Fruit fly (Drosophila melanogaster) whole organism, prepupa: ENCODE data around the gene CG10588.

Experiments used
- CG10631 ChIP-seq: fragments of 200-800 bp; sonication (Bioruptor generic); optimal IDR thresholded peaks from 2 replicates; lab custom pipeline; 2016; ENCODE audit warnings: missing biosample characterization, missing genetic modification characterization
- CG10669 ChIP-seq: fragments of 200-800 bp; sonication (Bioruptor generic); optimal IDR thresholded peaks from 3 replicates; lab custom pipeline; 2018; ENCODE audit warnings: missing biosample characterization, mild to moderate bottlenecking, missing genetic modification characterization, moderate library complexity
- CG11294 ChIP-seq: fragments of 200-800 bp; sonication (Bioruptor generic); IDR thresholded peaks from 2 replicates; pipeline ENCODE4 v1.3.6; 2022; ENCODE audit warnings: missing biosample characterization, missing genetic modification characterization
- CG11762 ChIP-seq: fragments of 200-800 bp; sonication (Bioruptor generic); optimal IDR thresholded peaks from 3 replicates; lab custom pipeline; 2016; ENCODE audit warnings: missing biosample characterization, missing genetic modification characterization; ENCODE audit not compliant: insufficient read depth
- CG11902 ChIP-seq: fragments of 200-800 bp; sonication (Bioruptor generic); optimal IDR thresholded peaks from 3 replicates; lab custom pipeline; 2016; ENCODE audit warnings: missing biosample characterization, missing genetic modification characterization
- CG15336 ChIP-seq: fragments of 200-800 bp; sonication (Bioruptor generic); IDR thresholded peaks from 2 replicates; pipeline ENCODE4 v1.3.6; 2022; ENCODE audit warnings: missing biosample characterization, missing genetic modification characterization
- CG1621 ChIP-seq: fragments of 200-800 bp; sonication (Bioruptor generic); optimal IDR thresholded peaks from 3 replicates; lab custom pipeline; 2018; ENCODE audit warnings: missing biosample characterization, mild to moderate bottlenecking, missing genetic modification characterization
- CG16779 ChIP-seq: fragments of 200-800 bp; sonication (Bioruptor generic); optimal IDR thresholded peaks from 3 replicates; lab custom pipeline; 2017; ENCODE audit warnings: missing biosample characterization, mild to moderate bottlenecking, missing genetic modification characterization
- CG31627 ChIP-seq: fragments of 200-800 bp; sonication (Bioruptor generic); optimal IDR thresholded peaks from 3 replicates; lab custom pipeline; 2016; ENCODE audit warnings: missing biosample characterization, missing genetic modification characterization
- CG32006 ChIP-seq: fragments of 200-800 bp; sonication (Bioruptor generic); optimal IDR thresholded peaks from 3 replicates; lab custom pipeline; 2017; ENCODE audit warnings: missing biosample characterization, mild to moderate bottlenecking, missing genetic modification characterization
- CG34406 ChIP-seq: fragments of 200-800 bp; sonication (Bioruptor generic); optimal IDR thresholded peaks from 3 replicates; lab custom pipeline; 2016; ENCODE audit warnings: missing biosample characterization, missing genetic modification characterization
- CG6276 ChIP-seq: fragments of 200-800 bp; sonication (Bioruptor generic); optimal IDR thresholded peaks from 2 replicates; lab custom pipeline; 2017; ENCODE audit warnings: missing biosample characterization, mild to moderate bottlenecking, missing genetic modification characterization
- CG6792 ChIP-seq: fragments of 200-800 bp; sonication (Bioruptor generic); optimal IDR thresholded peaks from 3 replicates; lab custom pipeline; 2016; ENCODE audit warnings: missing biosample characterization, missing genetic modification characterization
- CG6808 ChIP-seq: fragments of 200-800 bp; sonication (Bioruptor generic); optimal IDR thresholded peaks from 3 replicates; lab custom pipeline; 2017; ENCODE audit warnings: missing biosample characterization, missing genetic modification characterization, mild to moderate bottlenecking, moderate library complexity, missing genetic modification reagents
- CG6854 ChIP-seq: fragments of 200-800 bp; sonication (Bioruptor generic); optimal IDR thresholded peaks from 2 replicates; lab custom pipeline; 2017; ENCODE audit warnings: missing biosample characterization, mild to moderate bottlenecking, missing genetic modification characterization
- CG7368 ChIP-seq: fragments of 200-800 bp; sonication (Bioruptor generic); optimal IDR thresholded peaks from 3 replicates; lab custom pipeline; 2016; ENCODE audit warnings: missing biosample characterization, missing genetic modification characterization
- CG8119 ChIP-seq: fragments of 200-800 bp; sonication (Bioruptor generic); IDR thresholded peaks from 3 replicates; pipeline ENCODE4 v1.3.6; 2022; ENCODE audit warnings: missing biosample characterization, missing genetic modification characterization
- CG8319 ChIP-seq: fragments of 200-800 bp; sonication (Bioruptor generic); optimal IDR thresholded peaks from 3 replicates; lab custom pipeline; 2016; ENCODE audit warnings: missing biosample characterization, missing genetic modification characterization
- Eip75B ChIP-seq: fragments of 200-800 bp; sonication (Bioruptor generic); optimal IDR thresholded peaks from 3 replicates; lab custom pipeline; 2016; ENCODE audit warnings: missing biosample characterization, missing genetic modification characterization
- Eip78C ChIP-seq: fragments of 200-800 bp; sonication (Bioruptor generic); peaks from one replicate; lab custom pipeline; 2016; ENCODE audit warnings: missing biosample characterization, missing genetic modification characterization
- Ets21C ChIP-seq: fragments of 200-800 bp; sonication (Bioruptor generic); optimal IDR thresholded peaks from 3 replicates; lab custom pipeline; 2016; ENCODE audit warnings: missing biosample characterization, missing genetic modification characterization
- Hr39 ChIP-seq: fragments of 200-800 bp; sonication (Bioruptor generic); optimal IDR thresholded peaks from 2 replicates; lab custom pipeline; 2016; ENCODE audit warnings: missing biosample characterization, missing genetic modification characterization
- Lpt ChIP-seq: fragments of 200-800 bp; sonication (Bioruptor generic); optimal IDR thresholded peaks from 3 replicates; lab custom pipeline; 2016; ENCODE audit warnings: missing biosample characterization, missing genetic modification characterization
- Met ChIP-seq: fragments of 200-800 bp; sonication (Bioruptor generic); optimal IDR thresholded peaks from 3 replicates; lab custom pipeline; 2016; ENCODE audit warnings: missing biosample characterization, missing genetic modification characterization
- OdsH ChIP-seq: fragments of 200-800 bp; sonication (Bioruptor generic); optimal IDR thresholded peaks from 3 replicates; lab custom pipeline; 2016; ENCODE audit warnings: missing biosample characterization, missing genetic modification characterization
- Sox14 ChIP-seq: fragments of 200-800 bp; sonication (Bioruptor generic); optimal IDR thresholded peaks from 3 replicates; lab custom pipeline; 2016; ENCODE audit warnings: missing biosample characterization, missing genetic modification characterization
- acj6 ChIP-seq: fragments of 200-800 bp; sonication (Bioruptor generic); optimal IDR thresholded peaks from 3 replicates; lab custom pipeline; 2016; ENCODE audit warnings: missing biosample characterization, missing genetic modification characterization
- cyc ChIP-seq: fragments of 200-800 bp; sonication (Bioruptor generic); optimal IDR thresholded peaks from 3 replicates; lab custom pipeline; 2016; ENCODE audit warnings: missing biosample characterization, missing genetic modification characterization
- dsx ChIP-seq: fragments of 200-800 bp; optimal IDR thresholded peaks from 3 replicates; lab custom pipeline; 2019; ENCODE audit warnings: missing biosample characterization, mild to moderate bottlenecking, missing genetic modification characterization, moderate library complexity; ENCODE audit not compliant: poor library complexity, severe bottlenecking
- eg ChIP-seq: fragments of 200-800 bp; sonication (Bioruptor generic); IDR thresholded peaks from 3 replicates; pipeline ENCODE4 v1.3.6; 2022; ENCODE audit warnings: missing biosample characterization, missing genetic modification characterization
- esn ChIP-seq: fragments of 200-800 bp; sonication (Bioruptor generic); optimal IDR thresholded peaks from 2 replicates; lab custom pipeline; 2016; ENCODE audit warnings: missing biosample characterization, mild to moderate bottlenecking, missing genetic modification characterization, moderate library complexity
- fd85E ChIP-seq: fragments of 200-800 bp; sonication (Bioruptor generic); optimal IDR thresholded peaks from 3 replicates; lab custom pipeline; 2016; ENCODE audit warnings: missing biosample characterization, missing genetic modification characterization
- salr ChIP-seq, 2 experiments: fragments of 200-800 bp; sonication (Bioruptor generic); optimal IDR thresholded peaks; 3 replicates each; lab custom pipeline; 2016 to 2018; ENCODE audit warnings: missing biosample characterization in 2 of 2, missing genetic modification characterization in 2 of 2, mild to moderate bottlenecking in 1 of 2
- spab ChIP-seq: fragments of 200-800 bp; sonication (Bioruptor generic); optimal IDR thresholded peaks from 2 replicates; lab custom pipeline; 2017; ENCODE audit warnings: missing biosample characterization, mild to moderate bottlenecking, missing genetic modification characterization, missing genetic modification reagents
- ss ChIP-seq, 2 experiments: fragments of 200-800 bp; sonication (Bioruptor generic); optimal IDR thresholded peaks; 2 replicates in 1 of 2; 3 replicates in 1 of 2; lab custom pipeline; 2017 to 2018; ENCODE audit warnings: mild to moderate bottlenecking in 2 of 2, missing biosample characterization in 2 of 2, missing genetic modification characterization in 2 of 2, moderate library complexity in 1 of 2
- svp ChIP-seq: fragments of 200-800 bp; sonication (Bioruptor generic); peaks from one replicate; lab custom pipeline; 2016; ENCODE audit warnings: missing biosample characterization, missing genetic modification characterization

Gene CG10588

DNA sequence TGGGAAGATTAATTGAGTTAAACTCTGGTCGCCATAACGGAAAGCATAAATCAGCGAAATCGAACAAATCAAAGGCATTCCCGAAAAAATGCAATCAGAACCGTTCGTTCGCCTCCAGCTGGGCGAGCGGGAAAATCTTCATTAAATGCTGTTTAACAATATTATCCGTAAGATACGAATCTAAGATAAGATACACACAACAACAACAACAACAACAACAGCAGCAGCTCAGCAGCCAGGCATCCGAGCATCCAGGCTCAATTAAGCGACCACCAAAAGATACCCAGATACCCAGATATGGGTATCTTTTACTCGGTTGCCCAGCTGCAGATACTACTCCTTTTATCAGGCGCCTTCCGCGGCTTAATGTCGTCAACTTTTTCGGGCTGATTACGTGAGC is 10.7 kb upstream of the CG10588 start:
- TF ChIP-seq Hr39 (GFP tag; lab: Kevin White, UChicago) = no peak
- TF ChIP-seq CG15336 (GFP tag; lab: Robert Waterston, UW) = no peak
- no peak for TF ChIP-seq CG6854
- TF ChIP-seq CG8119 (GFP tag; lab: Robert Waterston, UW) = no peak
- TF ChIP-seq CG6792 (GFP tag; lab: Kevin White, UChicago) = no peak
- no peak for TF ChIP-seq CG1621 (tag; lab: Kevin White, UChicago)
- no peak for TF ChIP-seq CG11762 (GFP tag; lab: Kevin White, UChicago)
- no peak for TF ChIP-seq CG11294 (GFP tag; lab: Robert Waterston, UW)
- TF ChIP-seq CG11902 (GFP tag; lab: Kevin White, UChicago) = no peak
- TF ChIP-seq salr (GFP tag; optimal IDR thresholded peaks at IDR 0.05; lab: Kevin White, UChicago) = no peak
- TF ChIP-seq spab = no peak
- no peak for TF ChIP-seq Lpt (GFP tag; lab: Kevin White, UChicago)
- TF ChIP-seq acj6 = no peak
- no peak for TF ChIP-seq Sox14
- no peak for TF ChIP-seq CG6808 (GFP tag; lab: Kevin White, UChicago)
- no peak for TF ChIP-seq CG6276 (GFP tag; lab: Kevin White, UChicago)

DNA sequence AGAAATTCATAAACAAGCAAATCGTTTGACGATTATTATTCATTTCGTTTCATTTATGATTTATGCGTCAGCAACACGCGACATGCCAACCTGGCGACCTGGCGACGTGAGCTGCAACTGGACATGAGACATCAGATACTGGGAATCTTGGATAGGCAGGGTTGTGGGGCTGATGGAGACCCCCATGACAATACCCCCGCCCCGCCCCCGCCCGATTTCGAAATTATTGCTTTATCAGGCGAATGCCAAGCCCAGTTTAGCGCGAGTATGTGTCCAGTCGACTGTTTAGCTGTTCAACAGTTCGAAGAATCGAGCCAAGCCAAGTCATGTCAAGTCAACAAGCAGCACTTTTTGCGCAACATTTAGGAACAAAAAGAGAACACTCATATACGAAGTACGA is 9.8 kb upstream of the CG10588 start:
- TF ChIP-seq CG7368 (GFP tag; lab: Kevin White, UChicago) = no peak
- 0 out of 3 replicates have a peak, but pooled peaks have one; percentile 3 for TF ChIP-seq eg (GFP tag; lab: Robert Waterston, UW)
- peak in 1 of 2 experiments; percentile 35 for TF ChIP-seq ss (GFP tag; optimal IDR thresholded peaks at IDR 0.05; lab: Kevin White, UChicago)
- TF ChIP-seq svp (GFP tag; lab: Kevin White, UChicago) = peak; percentile 63
- TF ChIP-seq CG6808 (GFP tag; lab: Kevin White, UChicago) = no peak
- no peak for TF ChIP-seq CG10669 (GFP tag; lab: Kevin White, UChicago)
- no peak for TF ChIP-seq CG11902 (GFP tag; lab: Kevin White, UChicago)
- TF ChIP-seq Eip78C = no peak
- no peak for TF ChIP-seq CG16779 (tag; lab: Kevin White, UChicago)

DNA sequence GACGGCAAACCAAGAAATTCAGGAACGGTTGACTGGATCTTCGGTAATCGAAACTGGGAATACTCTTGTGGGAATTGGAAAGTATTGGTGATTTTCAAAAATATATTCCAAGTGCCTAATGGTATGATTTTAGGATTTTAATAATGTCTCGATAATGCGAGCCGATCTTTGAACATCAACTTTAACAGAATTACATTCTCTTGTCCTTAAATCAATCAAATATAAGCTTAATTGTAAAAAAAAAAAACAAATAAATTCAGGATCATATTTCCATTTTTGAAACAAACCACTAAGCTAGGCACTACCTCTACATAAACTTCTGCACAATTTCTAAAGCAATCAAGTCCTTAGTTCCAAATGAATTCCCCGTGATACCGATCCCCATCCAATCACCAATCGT is 8.3 kb upstream of the CG10588 start:
- TF ChIP-seq OdsH (GFP tag; lab: Kevin White, UChicago) (no peak), Hr39 (GFP tag; lab: Kevin White, UChicago) (peak; percentile 26), CG34406 (GFP tag; lab: Kevin White, UChicago) (no peak), CG31627 (GFP tag; lab: Kevin White, UChicago) (peak; percentile 12), svp (GFP tag; lab: Kevin White, UChicago) (peak; percentile 65), salr (GFP tag; optimal IDR thresholded peaks at IDR 0.05; lab: Kevin White, UChicago) (no peak), CG10631 (GFP tag; lab: Kevin White, UChicago) (no peak), CG16779 (tag; lab: Kevin White, UChicago) (no peak), CG6276 (GFP tag; lab: Kevin White, UChicago) (no peak), Eip75B (GFP tag; lab: Kevin White, UChicago) (no peak), CG8319 (no peak), CG32006 (no peak), Met (GFP tag; lab: Kevin White, UChicago) (peak; percentile 10), esn (GFP tag; lab: Kevin White, UChicago) (peak; percentile 27), dsx (no peak), Ets21C (GFP tag; lab: Kevin White, UChicago) (no peak), cyc (GFP tag; lab: Kevin White, UChicago) (peak; percentile 18), Eip78C (peak; percentile 75), fd85E (GFP tag; lab: Kevin White, UChicago) (no peak)
- TF ChIP-seq, all 60 proteins: peak for 7
